Fruit fly (Drosophila melanogaster): ENCODE measurements around the gene CG18508.

dm6 chrX:3140809-3141208 lies 32.1 kb downstream of the CG18508 start:
- TF ChIP-seq achi (GFP tag; optimal IDR thresholded peaks at IDR 0.05) (no peak), Lpt (GFP tag; optimal IDR thresholded peaks at IDR 0.05) (no peak)
